Fruit fly (Drosophila melanogaster) whole organism, larva: ENCODE measurements around the gene Cpr62Bb.

Experiments
- noc ChIP-seq: fragments of 200-800 bp; sonication (Bioruptor generic); optimal IDR thresholded peaks from 3 replicates; lab custom pipeline; 2019; ENCODE audit warnings: missing biosample characterization, mild to moderate bottlenecking, missing genetic modification characterization, moderate library complexity

Cpr62Bb gene

DNA sequence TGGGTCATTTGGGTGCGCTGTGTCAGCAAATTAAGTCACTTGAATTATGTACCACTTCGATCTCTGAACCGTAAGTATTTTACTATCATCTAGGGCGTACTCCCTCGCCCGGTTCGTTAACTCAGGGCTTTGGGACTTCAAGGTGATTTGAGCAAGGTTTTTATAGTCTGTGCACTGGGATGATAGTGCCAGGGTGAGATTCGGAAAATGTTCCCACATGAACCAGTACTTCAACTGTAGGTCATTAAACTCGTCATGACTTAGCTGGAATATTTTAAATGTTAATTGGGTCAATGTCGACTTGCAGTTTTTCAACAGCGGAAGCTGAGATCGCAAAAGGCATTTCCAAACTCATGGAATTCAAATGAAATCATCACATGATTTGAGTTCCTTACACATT lies 20.5 kb upstream of the Cpr62Bb start, which contains the start of gene CNMa:
Gene CNMa (minus strand): TSS at position 101 of the 400 bp plus-strand sequence.
- no peak for TF ChIP-seq noc (tag; lab: Kevin White, UChicago)

DNA sequence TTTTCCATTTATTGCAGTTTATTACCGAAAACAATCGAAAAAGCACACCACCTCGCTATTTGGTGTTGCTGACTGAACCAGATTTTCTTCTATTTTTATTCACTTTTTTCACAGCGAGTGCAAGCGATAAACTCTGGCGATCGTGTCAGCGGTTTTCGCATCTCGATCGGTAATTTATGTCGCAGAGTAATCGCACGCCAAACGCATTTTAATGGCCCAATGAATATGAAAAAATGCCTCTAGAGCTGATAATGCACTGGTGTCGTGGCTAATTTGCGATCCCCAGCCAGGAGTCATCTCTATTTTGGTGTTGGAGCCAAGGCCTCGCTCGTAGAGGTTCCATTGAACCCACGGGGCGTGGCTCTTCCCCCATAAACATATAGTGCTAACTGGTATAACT lies 18.3 kb upstream of the Cpr62Bb start:
- TF ChIP-seq noc (tag; lab: Kevin White, UChicago) = no peak

DNA sequence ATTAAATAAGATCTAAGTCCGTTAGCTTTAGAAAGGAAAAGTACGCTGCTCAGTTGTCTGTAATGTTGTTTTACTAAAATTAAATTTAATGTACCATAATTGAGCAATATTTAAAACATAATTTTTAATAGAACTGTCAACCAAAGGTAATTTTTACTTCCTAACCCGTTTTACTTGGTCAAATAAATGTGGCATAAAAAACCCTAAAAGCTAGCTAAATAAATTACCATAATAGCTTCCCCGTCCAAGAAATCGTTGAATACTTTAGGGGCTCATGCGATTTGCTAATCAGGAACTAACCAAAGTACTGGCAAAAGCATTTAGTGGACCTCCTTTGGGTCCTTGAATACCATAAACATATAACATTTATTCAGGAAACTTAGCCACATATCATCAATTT lies 15.5 kb upstream of the Cpr62Bb start:
- TF ChIP-seq noc (tag; lab: Kevin White, UChicago) = no peak

DNA sequence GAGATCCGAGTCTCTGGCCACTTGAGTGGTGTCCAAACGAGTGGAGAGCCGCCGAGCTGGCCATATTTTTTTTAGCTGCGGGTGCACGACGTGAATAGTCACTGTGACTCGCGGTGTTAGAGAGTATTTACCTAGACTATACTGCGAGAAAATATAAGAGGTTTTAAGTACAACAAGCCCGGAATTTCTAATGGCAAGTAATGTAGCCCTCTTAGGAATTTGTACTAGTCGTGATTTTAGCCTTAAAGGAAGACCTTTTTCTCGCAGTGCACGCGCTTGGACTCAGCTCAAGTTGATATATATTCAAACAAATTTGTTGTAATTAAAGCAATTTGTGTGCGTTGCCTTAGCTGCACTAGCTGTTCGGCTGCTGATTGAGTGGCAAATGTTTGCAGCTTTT lies 9.6 kb upstream of the Cpr62Bb start:
- TF ChIP-seq noc (tag; lab: Kevin White, UChicago) = no peak

DNA sequence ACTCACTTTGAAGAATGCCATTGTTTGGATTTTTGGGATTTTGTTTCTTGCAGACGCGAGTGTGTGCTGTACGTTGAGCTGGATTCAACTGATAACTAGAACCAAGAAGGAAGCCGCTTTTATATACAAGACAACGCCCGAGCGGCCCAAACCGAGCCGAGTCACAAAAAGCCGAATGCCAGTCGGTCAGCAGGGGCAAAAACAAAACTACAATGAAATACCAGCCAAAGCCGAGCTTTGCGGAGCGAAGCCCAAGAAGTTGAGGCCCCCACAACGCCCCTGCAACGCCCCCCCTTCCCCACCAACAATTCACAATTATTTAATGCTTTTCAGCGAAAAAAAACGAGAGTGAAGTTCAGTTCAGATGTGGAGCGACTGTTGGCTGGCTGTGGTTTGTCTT lies 7.0 kb upstream of the Cpr62Bb start, which contains the start of gene Cpr62Bc:
Gene Cpr62Bc (minus strand): TSS at position 101 of the 400 bp plus-strand sequence.
- TF ChIP-seq noc (tag; lab: Kevin White, UChicago) = no peak

DNA sequence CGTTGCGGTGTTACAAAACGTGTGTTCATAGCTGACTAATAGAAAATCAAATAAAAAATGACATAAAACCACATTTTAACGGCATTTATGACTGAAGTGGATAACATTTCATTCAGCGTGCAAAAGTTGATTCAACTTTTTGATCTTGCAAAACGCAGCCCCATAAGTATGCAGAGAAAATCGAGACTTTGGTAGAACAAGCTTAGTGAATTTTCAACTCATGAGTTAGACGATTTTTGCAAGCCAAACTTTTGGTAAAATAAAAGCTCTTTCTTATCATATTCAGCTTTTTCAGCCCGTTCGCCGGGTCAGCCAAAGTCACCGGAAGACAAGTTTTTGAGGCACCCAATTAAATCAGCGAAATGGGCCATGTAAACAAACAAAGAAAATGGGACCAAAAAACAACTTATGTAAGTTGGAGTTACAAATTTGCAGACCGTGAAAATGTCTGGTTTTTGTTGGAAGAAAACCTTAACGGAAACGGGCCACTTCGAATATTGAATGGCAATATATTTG lies 3.2 kb downstream of the Cpr62Bb start, which contains the start of gene Cpr62Ba:
Gene Cpr62Ba (minus strand): TSS at position 31 of the 516 bp plus-strand sequence.
- TF ChIP-seq noc (tag; lab: Kevin White, UChicago) = no peak

DNA sequence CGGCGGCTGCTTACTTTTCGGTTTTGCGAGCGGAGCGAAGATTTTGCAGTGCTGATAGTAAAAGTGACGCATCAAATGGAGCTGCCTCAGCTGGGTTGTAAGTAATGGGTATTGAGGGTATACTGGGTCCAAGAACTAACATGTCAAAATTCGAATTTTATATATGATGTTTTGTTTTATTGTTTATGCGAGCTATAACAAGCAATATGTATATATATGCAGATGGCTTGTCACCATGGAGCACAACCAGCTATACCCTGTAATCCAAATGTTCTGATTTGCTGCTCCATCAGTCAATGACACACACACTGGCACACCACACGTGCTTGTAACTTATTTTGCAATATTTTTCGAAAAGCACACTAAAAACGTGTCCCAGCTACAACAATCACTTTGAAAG lies 5.4 kb downstream of the Cpr62Bb start:
- no peak for TF ChIP-seq noc (tag; lab: Kevin White, UChicago)

DNA sequence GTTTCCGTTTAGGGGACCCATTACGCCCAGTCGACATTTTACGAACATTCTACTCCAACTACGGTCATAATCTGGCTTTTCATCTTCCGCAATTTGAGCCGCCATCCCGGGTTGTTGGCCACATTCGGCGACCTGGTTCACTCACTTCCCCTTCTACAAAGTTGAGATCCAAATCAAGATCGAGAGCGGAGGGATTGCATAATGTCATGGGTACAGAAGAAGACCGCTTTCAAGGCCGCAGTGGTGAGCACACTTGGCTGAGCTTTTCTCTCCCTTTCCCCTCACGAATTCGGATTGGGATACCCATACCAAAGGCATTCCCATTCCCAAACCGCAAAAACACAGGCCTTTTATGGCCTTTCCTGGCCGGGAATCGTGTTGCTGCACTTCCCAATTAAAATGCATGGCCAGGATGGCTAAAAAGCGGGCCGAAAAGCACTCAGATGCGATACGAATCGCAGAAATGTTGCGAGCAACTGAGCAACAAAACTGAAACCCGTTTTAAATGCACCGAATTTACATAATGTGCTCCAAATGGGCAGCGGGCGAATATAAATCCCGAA lies 7.1 kb downstream of the Cpr62Bb start:
- TF ChIP-seq noc (tag; lab: Kevin White, UChicago) = no peak

DNA sequence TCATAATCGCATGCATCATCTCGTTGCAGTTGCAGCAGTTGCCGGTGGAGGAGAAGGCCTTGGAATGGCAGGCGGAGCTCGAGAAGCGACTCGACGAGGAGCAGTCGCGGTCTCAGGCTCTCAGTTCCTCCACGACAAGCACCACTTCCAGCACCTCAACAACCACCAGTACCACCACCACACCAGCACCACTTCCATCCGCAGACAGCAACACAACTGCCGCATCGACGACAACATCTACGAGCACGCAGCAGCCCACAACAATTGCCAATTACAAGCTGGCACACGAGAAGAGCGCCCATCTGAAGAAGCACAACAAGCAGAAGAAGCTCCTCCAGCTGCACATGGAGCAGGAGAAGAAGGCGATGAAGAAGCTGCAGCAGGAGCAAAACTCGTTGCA lies 12.6 kb downstream of the Cpr62Bb start:
- no peak for TF ChIP-seq noc (tag; lab: Kevin White, UChicago)

DNA sequence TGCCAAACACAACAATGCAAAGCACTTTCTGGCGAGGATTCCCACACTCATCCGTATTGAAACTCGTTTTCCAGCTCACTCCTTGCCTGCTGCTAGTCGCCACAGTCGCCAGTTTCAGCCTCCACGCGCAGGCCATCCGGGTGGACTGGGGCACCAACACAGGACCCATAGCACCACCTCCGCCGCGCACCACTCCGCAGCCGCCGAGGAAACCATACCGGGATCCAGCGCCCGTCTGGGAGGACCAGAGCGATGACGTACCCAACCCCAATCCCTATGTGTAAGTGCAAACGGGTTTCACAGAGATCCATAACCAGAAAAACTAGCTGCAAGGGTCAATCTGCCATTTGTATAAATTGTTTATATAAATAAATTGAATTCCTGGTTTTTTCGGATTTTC lies 13.8 kb downstream of the Cpr62Bb start:
- TF ChIP-seq noc (tag; lab: Kevin White, UChicago) = no peak

DNA sequence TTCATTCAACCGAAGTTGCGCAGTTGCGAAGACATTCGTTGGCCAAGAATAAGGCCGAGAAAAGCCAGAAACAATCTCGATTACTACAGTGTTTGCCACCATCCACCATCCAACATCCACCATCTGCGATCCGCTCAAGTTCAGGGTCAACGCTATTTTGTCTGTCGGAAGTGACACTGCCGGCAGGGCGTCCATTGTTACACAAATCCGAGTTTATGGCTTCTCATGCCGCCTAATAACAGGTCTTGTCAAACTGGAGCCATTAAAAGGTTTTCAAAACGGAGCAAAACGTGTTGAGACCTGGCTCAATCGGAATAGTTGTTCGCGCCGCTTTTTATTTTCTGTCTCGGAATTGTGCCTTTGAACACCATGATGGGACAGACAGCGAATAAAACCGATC lies 16.1 kb downstream of the Cpr62Bb start:
- no peak for TF ChIP-seq noc (tag; lab: Kevin White, UChicago)

DNA sequence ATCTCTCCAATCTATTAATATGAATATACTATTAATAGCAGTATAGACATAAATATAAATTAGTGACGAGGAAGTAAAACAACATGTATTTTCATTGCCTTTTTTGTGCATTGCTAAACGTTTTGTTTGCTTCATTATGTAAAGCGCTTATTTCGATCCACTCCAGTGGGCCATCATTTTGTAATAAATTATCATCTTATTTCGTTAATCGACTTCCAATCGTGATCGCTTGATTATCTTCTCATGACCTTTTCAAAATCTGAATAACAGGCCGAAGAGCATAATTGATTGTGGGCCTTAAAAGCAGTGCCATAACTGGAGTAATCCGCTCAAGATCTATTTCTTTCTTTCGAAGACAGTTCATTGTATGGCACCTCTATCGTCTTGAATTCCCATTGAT lies 17.6 kb downstream of the Cpr62Bb start:
- no peak for TF ChIP-seq noc (tag; lab: Kevin White, UChicago)

DNA sequence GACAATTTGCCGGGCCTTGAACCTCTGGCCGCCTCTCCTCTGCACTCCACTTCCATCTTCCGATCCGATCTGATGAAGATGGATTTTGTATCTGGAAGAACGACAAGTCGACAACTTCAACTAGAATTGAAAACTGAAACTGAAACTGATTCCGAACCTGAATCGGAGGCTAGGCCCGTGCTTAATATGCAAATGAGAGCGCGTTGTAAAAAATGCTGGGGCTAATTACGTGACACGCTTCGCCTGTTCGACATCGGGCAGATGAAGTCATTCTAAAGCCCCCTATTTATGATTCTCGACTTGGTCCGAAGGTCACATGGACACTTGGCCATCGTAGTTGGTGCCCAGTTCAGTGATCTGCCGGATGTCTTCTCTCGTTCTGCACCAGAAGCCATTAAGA lies 18.4 kb downstream of the Cpr62Bb start:
- no peak for TF ChIP-seq noc (tag; lab: Kevin White, UChicago)

DNA sequence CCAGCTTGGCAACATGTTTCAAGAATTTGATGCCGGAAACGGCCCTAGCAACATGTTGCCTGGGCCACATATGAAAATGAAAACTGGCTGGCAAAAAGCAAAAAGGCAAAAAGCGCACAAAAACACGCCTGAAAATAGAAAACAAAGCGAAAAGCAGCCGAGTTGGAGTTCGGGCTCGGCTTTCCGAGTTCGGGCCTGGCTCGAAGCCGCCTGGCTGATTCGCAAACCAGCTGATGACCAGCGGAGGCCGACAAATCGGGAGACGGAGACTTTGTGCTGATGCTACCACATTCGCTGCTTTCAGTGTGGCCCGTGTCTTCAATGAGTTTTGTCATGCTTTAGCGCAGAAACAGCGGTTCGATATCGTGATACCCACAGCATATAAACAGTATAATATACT lies 24.7 kb downstream of the Cpr62Bb start, which contains the start of gene GV1:
Gene GV1 (plus strand): TSS at position 301 of the 400 bp plus-strand sequence.
- no peak for TF ChIP-seq noc (tag; lab: Kevin White, UChicago)

DNA sequence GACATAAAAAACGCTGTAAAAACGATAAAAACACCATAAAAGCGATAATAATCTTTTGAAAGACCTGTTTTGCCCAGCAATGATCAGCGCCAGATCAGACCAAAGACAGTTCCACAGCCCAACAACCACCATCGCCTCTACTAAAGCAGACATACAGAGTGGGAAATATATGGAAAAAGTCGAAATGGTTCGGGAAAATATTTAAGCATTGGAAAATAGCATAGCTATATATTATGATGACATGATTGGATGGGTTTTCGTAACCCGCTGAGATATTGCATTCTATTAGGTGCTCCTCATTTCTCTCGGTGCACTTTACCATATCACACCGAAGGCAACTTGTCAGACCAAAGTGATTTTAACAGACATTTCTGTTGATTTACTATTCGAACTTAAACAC lies 26.3 kb downstream of the Cpr62Bb start:
- TF ChIP-seq noc (tag; lab: Kevin White, UChicago) = peak; percentile 42

DNA sequence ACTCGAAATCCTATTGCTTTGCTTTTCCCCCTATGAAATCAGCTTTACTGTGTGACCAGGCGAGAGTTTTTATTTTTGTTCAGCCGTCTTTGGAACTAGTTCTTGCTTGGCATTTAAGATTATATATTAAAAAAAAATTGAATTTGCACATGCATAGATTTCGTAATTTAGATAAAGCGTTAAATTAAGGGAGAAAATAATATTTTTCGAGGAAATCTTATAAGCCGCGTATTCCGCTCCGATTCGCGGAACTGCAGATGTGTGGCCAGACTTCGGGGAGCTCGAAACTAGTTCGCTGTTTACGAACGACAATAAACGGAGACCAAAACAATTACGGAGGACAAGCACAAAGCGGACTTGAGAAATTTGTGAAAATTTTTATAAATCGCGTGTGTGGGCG lies 32.2 kb downstream of the Cpr62Bb start, which contains the start of the genes JTBR and CG42676:
Gene JTBR (minus strand): TSS at position 55 of the 400 bp plus-strand sequence.
Gene CG42676 (plus strand): TSS at position 306 of the 400 bp plus-strand sequence.
- TF ChIP-seq noc (tag; lab: Kevin White, UChicago) = no peak

DNA sequence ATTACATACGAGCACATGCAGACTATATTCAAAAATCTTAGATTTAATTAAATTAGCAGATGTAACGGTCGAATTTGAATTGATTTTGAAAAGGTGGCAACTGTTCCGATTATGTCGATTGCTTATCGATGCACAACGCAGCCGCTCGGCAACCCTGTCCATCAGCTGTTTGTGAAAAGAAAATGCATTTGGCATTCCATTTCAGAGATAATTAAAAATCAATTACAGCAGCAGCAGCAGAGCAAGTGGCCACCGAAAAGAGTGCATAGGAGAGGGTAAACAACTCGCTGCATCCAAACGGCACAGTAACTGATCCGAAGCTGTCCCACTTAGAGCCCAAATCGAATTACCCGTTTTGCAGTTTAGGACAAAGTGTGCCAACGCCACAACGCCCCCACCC lies 36.3 kb downstream of the Cpr62Bb start, which contains the start of gene Patj:
Gene Patj (plus strand): TSS at position 155 of the 400 bp plus-strand sequence.
- TF ChIP-seq noc (tag; lab: Kevin White, UChicago) = no peak
